Worm (Caenorhabditis elegans) whole organism, late embryonic: Measurements from ENCODE around the gene nduc-2.
A peak's percentile ranks its signal among the peaks of the same experiment; 100 is the strongest.

ENCODE experiments used
- ama-1 ChIP-seq: fragments of 150-350 bp; optimal IDR thresholded peaks from 2 replicates; lab custom pipeline; 2014
- elt-2 ChIP-seq: sonication (generic microtip); optimal IDR thresholded peaks from 2 replicates; lab custom pipeline; 2016; ENCODE audit warnings: missing genetic modification reagents, missing genetic modification characterization, missing compliant biosample characterization
- ets-4 ChIP-seq: sonication (generic microtip); optimal IDR thresholded peaks from 2 replicates; lab custom pipeline; 2016; ENCODE audit warnings: missing genetic modification characterization, missing compliant biosample characterization
- rnt-1 ChIP-seq: sonication (generic microtip); optimal IDR thresholded peaks from 2 replicates; lab custom pipeline; 2016; ENCODE audit warnings: missing genetic modification characterization, missing compliant biosample characterization
- syd-9 ChIP-seq: sonication (generic microtip); optimal IDR thresholded peaks from 2 replicates; lab custom pipeline; 2016; ENCODE audit warnings: mild to moderate bottlenecking, missing genetic modification characterization, moderate library complexity, missing compliant biosample characterization

DNA sequence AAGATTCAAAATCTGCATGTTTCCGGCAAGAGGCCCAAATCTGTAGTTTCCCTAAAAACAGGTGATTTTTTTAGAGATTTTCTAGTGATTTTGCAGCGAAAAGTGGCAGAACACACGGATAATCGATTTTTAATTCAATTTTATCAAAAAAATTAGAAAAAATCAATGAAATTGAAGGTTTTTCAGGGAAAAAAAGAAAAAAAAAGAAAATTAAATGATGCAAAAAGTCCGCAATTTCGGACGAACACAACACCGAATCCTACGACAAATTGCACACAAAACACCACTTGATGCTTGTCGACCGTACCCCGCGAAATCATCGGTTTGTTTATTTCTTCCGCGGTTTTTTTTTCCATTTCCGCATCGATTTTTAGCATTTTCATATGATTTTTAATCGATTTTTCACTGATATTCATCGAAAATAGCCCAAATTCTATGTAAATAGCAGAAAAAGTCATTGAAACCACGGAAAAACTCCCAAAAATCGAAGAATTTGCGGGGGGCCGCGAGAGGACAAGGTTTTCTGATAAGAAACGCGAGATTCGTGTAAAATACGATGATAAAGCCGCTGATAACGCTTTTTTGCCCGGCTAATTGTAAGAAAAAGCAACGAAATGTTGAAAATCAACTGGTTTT, 28.4 kb downstream of the nduc-2 start, which contains the start of gene tufm-1:
- TF ChIP-seq elt-2 (tag; lab: Kevin White, UChicago) = peak; percentile 61
- TF ChIP-seq ama-1 (lab: Kevin White, UChicago) = no peak
- TF ChIP-seq rnt-1 (tag; lab: Kevin White, UChicago) = no peak
- TF ChIP-seq syd-9 (tag; lab: Kevin White, UChicago) = no peak
- no peak for TF ChIP-seq ets-4 (tag; lab: Kevin White, UChicago)
